Worm (Caenorhabditis elegans): ENCODE results near the gene F01D5.5.
"Not testable (repeated sequence)": the region's sequence is repeated elsewhere in the genome, so short reads cannot be mapped to it uniquely, and the experiment has no call there.

F01D5.5 gene

DNA sequence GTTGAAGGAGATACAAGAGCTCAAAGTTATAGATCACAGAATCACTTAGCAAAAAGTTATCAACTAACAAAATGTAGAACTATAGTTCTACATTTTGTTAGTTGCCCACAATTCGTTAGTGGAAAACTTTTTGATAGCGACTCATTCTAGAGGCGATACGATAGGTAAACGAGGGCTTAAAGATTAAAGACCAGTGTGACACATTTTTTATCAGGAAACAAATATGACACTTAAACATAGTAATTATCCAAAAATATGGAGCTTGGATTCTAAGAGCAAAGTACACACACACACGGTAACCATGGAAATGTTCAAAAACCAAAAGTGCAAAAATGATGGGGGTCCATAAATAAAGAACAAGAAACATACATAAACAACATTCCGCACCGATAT is 37.7 kb upstream of the F01D5.5 start:
- TF ChIP-seq mls-2 (tag; optimal IDR thresholded peaks at IDR 0.05) (no peak), unc-39 (tag; optimal IDR thresholded peaks at IDR 0.05) (no peak), ceh-43 (GFP tag; optimal IDR thresholded peaks at IDR 0.05) (no peak), pha-4 (tag; optimal IDR thresholded peaks at IDR 0.05) (no peak), nhr-2 (tag; optimal IDR thresholded peaks at IDR 0.05) (no peak), ceh-39 (tag; optimal IDR thresholded peaks at IDR 0.05) (no peak), drap-1 (GFP tag; optimal IDR thresholded peaks at IDR 0.05) (no peak), lsy-2 (tag; optimal IDR thresholded peaks at IDR 0.05) (no peak), lin-32 (GFP tag; optimal IDR thresholded peaks at IDR 0.05) (no peak), nhr-237 (tag; optimal IDR thresholded peaks at IDR 0.05) (no peak), ham-2 (GFP tag; optimal IDR thresholded peaks at IDR 0.05) (no peak), nhr-12 (tag; optimal IDR thresholded peaks at IDR 0.05) (no peak), unc-120 (tag; optimal IDR thresholded peaks at IDR 0.05; ENCODE audit: poor library complexity, severe bottlenecking) (no peak), elt-3 (tag; optimal IDR thresholded peaks at IDR 0.05) (no peak), bed-3 (GFP tag; optimal IDR thresholded peaks at IDR 0.05) (no peak), ces-1 (GFP tag; optimal IDR thresholded peaks at IDR 0.05) (no peak), tbx-8 (GFP tag; optimal IDR thresholded peaks at IDR 0.05) (no peak), cnd-1 (tag; optimal IDR thresholded peaks at IDR 0.05) (no peak)

DNA sequence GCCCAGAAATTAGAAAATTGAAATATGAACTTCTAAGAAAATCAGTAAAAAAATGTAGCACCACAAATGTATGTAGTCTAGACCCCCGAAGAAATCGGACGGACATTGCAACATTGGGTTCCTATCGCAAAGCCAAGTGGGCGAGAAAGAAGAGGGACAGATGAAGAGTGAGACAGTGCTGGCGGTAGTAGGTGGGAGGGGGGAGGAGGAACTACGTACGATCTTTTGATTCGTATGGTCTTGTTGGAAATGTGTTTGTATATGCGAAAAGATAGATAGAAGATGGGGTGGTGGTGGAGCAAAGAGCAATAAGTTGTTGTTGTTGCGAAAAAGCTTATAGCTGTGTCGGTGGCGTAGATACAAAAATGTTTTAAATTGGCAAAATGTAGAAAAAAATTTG is 36.2 kb upstream of the F01D5.5 start:
- TF ChIP-seq flh-1 (GFP tag; optimal IDR thresholded peaks at IDR 0.05) (no peak), sptf-1 (tag; optimal IDR thresholded peaks at IDR 0.05) (no peak), ham-2 (GFP tag; optimal IDR thresholded peaks at IDR 0.05) (no peak), blmp-1 (tag; optimal IDR thresholded peaks at IDR 0.05) (no peak), lin-32 (GFP tag; optimal IDR thresholded peaks at IDR 0.05) (no peak), nhr-2 (tag; optimal IDR thresholded peaks at IDR 0.05) (no peak), nhr-237 (tag; optimal IDR thresholded peaks at IDR 0.05) (peak; percentile 9)

DNA sequence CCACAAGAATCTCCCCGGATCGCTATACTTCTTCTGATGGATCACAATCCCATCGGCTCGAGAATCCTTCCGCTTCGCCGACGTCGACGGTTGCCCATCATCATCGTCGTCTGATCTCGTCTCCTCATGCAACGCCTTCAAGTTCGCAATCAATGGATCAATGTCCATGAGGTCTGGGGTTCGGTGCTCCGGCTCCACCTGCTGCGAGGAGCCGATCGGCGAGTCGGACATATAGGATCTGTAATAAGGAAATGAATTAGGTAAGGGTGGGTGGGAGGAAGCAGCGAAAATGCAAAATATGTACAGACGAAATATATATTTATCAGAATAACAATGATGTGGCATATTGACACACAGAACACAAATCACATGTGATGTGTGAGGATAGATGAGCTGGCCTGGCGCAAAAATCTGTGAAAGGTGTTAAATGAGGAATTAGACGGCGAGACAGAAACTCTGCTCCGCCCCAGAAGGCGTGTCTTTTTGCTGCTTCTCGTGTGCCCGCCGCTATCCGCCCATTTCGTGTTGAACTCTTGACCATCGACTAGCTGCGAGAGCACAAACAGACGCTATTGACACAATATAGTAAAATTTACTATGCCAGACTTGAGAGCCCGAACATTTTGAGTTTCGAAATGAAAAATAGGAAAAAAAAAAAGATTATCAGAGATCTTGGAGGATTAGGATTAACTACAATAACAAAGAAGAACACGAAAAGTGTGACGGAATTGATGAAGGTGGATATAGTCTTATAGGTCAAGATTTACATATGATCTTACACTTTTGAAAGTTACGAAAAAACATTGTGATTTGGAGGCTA is 35.6 kb upstream of the F01D5.5 start:
- no peak for TF ChIP-seq cnd-1 (tag; optimal IDR thresholded peaks at IDR 0.05)
- TF ChIP-seq pha-4 (tag; optimal IDR thresholded peaks at IDR 0.05) = peak; percentile 41

DNA sequence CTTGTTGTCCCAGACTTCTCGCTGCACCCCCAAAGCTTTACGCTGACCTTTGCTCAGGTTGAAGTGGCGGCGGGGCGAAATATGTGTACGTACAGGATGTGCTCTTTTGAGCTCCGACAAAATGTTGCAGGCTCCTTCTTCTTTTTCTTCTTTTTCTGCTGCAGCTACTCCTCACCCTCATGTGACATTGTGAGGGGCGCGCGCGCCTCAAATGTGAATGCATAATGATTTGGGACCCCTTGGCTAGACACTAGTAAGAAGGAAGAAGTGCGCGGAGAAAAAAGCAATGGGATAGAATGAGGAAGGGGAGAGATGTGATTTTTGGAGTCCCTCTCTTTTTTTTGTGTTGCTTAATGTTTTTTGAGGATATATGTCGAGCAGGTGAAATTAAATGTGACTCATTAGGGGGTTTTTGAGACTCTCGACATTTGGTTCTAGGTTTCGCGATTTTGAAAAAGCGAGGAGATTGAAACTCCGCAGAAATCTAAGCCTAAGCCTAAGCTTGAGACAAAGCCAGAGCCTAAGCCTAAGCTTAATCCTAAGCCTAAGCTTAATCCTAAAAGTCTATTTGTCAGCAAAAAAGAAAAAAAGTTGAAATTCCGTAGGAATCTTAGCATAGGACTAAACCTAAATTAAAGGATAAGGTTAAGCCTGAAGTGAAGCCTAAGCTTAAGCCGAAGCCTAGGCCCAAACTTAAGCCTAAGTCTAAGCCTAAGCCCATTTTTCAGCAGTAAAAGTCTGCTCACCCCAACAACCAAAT is 34.8 kb upstream of the F01D5.5 start:
- TF ChIP-seq M03D4.4 (tag; optimal IDR thresholded peaks at IDR 0.05) (no peak), bed-3 (GFP tag; optimal IDR thresholded peaks at IDR 0.05) (no peak), hlh-1 (tag; optimal IDR thresholded peaks at IDR 0.05) (no peak), pha-4 (tag; optimal IDR thresholded peaks at IDR 0.05) (no peak)

DNA sequence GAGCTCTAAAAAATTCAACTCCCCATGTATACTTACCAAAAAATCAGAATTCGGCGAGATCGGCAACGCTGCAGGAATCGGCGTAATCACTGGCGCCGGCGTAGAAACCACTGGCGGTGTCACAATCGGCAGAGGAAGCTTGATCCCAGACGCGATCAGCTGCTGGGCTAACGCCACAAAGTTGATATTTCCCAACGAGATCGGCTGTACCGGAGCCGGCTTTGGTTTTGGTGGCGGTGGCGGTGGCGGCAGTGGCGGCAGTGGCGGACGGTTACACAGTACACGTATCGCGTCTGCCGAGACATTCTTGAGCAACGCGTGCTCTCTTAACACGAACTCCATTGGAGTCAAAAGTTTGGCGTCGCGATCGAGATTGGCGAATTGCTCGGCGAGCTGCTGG is 32.5 kb upstream of the F01D5.5 start:
- TF ChIP-seq ceh-83 (GFP tag; optimal IDR thresholded peaks at IDR 0.05) (no peak), unc-39 (tag; optimal IDR thresholded peaks at IDR 0.05) (no peak)

DNA sequence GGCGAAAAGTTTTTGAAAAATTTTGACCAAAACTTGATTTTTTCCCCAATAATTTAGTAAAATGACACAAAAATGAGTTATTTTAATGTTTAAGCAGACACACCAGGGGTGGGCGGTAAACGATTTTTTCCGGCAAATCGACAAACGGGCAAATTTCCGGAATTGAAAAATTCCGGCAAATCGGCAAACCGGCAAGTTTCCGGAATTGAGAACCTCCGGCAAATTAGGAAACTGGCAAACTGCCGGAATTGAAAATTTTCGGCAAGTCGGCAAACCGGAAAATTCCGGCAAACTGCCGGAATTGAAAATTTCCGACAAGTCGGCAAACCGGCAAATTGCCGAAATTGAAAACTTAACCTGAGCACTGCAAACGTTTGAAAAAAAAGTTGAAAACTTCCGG is 30.6 kb upstream of the F01D5.5 start:
- TF ChIP-seq unc-62 (GFP tag; optimal IDR thresholded peaks at IDR 0.05) = no peak
- TF ChIP-seq mls-2 (tag; optimal IDR thresholded peaks at IDR 0.05) = peak; percentile 8

DNA sequence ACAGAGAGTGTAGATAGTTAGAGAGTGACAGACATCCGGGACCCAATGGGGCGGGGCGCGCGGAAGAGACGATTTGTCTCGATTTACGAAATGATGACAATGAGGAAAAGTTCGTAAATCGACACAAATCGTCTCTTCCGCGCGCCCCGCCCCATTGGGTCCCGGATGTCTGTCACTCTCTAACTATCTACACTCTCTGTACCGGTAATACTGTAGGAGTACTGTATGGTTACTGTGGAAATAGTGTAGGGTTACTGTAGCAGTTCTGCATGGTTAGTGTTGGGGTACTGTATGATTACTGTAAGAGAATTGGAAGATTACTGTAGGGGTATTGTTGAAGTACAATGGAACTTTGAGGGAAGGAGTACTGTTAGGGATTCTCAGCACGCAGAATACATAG is 19.1 kb upstream of the F01D5.5 start, which contains the start of gene F01D5.10:
TSS of gene F01D5.10 (minus strand) at position 101 of the 400 bp plus-strand sequence.
- not testable (repeated sequence) for TF ChIP-seq ceh-39 (tag; optimal IDR thresholded peaks at IDR 0.05); ceh-83 (GFP tag; optimal IDR thresholded peaks at IDR 0.05); elt-3 (tag; optimal IDR thresholded peaks at IDR 0.05)
